Worm (Caenorhabditis elegans) whole organism, late embryonic: ENCODE measurements around the gene chil-6.

Experiments
- K09A11.1 ChIP-seq: sonication (generic microtip); optimal IDR thresholded peaks from 2 replicates; lab custom pipeline; 2017; ENCODE audit warnings: antibody characterized with exemption, mild to moderate bottlenecking, missing genetic modification characterization, missing compliant biosample characterization; ENCODE audit not compliant: insufficient read depth
- Y22D7AL.16 ChIP-seq: sonication (generic microtip); optimal IDR thresholded peaks from 2 replicates; lab custom pipeline; 2016; ENCODE audit warnings: missing genetic modification characterization, missing compliant biosample characterization
- ceh-48 ChIP-seq: sonication (generic microtip); optimal IDR thresholded peaks from 2 replicates; lab custom pipeline; 2016; ENCODE audit warnings: missing genetic modification characterization, inconsistent platforms, missing compliant biosample characterization
- dve-1 ChIP-seq: sonication (generic microtip); optimal IDR thresholded peaks from 2 replicates; lab custom pipeline; 2017; ENCODE audit warnings: antibody characterized with exemption, mild to moderate bottlenecking, missing genetic modification characterization, missing compliant biosample characterization
- elt-2 ChIP-seq: sonication (generic microtip); optimal IDR thresholded peaks from 2 replicates; lab custom pipeline; 2016; ENCODE audit warnings: missing genetic modification reagents, missing genetic modification characterization, missing compliant biosample characterization
- eyg-1 ChIP-seq: sonication (generic microtip); optimal IDR thresholded peaks from 2 replicates; lab custom pipeline; 2016; ENCODE audit warnings: missing genotype, missing genetic modification characterization, missing compliant biosample characterization
- fkh-10 ChIP-seq: fragments of 150-350 bp; optimal IDR thresholded peaks from 2 replicates; lab custom pipeline; 2014; ENCODE audit warnings: missing biosample characterization, missing genetic modification reagents, missing genetic modification characterization
- hlh-13 ChIP-seq: fragments of 200-800 bp; sonication (Bioruptor generic); optimal IDR thresholded peaks from 2 replicates; lab custom pipeline; 2018; ENCODE audit warnings: mild to moderate bottlenecking, missing genetic modification characterization, missing compliant biosample characterization
- nfya-1 ChIP-seq: sonication (generic microtip); optimal IDR thresholded peaks from 2 replicates; lab custom pipeline; 2017; ENCODE audit warnings: missing genetic modification characterization, mild to moderate bottlenecking, missing compliant biosample characterization, antibody characterized with exemption, moderate library complexity
- nhr-11 ChIP-seq: fragments of 150-350 bp; optimal IDR thresholded peaks from 2 replicates; lab custom pipeline; 2014; ENCODE audit warnings: missing biosample characterization, missing genetic modification characterization
- pqm-1 ChIP-seq: sonication (generic microtip); optimal IDR thresholded peaks from 2 replicates; lab custom pipeline; 2016; ENCODE audit warnings: missing genetic modification characterization, missing compliant biosample characterization
- sdc-2 ChIP-seq: sonication (generic microtip); optimal IDR thresholded peaks from 2 replicates; lab custom pipeline; 2016; ENCODE audit warnings: missing genotype, missing genetic modification characterization, missing compliant biosample characterization
- tbx-2 ChIP-seq: sonication (generic microtip); optimal IDR thresholded peaks from 2 replicates; lab custom pipeline; 2016; ENCODE audit warnings: missing genetic modification characterization, missing compliant biosample characterization

- TF ChIP-seq dve-1 (tag; lab: Kevin White, UChicago) = no peak
- no peak for TF ChIP-seq nfya-1 (tag; lab: Kevin White, UChicago)
- TF ChIP-seq fkh-10 = no peak
- TF ChIP-seq tbx-2 (tag; lab: Kevin White, UChicago) = no peak
- TF ChIP-seq pqm-1 (tag; lab: Kevin White, UChicago) = no peak
- no peak for TF ChIP-seq sdc-2
- no peak for TF ChIP-seq ceh-48 (tag; lab: Kevin White, UChicago)
- no peak for TF ChIP-seq K09A11.1 (tag; lab: Kevin White, UChicago)
- no peak for TF ChIP-seq eyg-1 (tag; lab: Kevin White, UChicago)
- TF ChIP-seq nhr-11 (tag; lab: Kevin White, UChicago) = no peak
- no peak for TF ChIP-seq elt-2 (tag; lab: Kevin White, UChicago)
- no peak for TF ChIP-seq Y22D7AL.16 (tag; lab: Kevin White, UChicago)
- no peak for TF ChIP-seq hlh-13 (GFP tag; lab: Kevin White, UChicago)
These were observed 22.8 kb downstream of the chil-6 start, which contains the start of gene arrd-5 for ce11 chrII:9834921-9835320.
